Fruit fly (Drosophila melanogaster) whole organism, embryonic: Measurements from ENCODE around the gene CG17264.

Experiments
- ATbp ChIP-seq: fragments of 200-800 bp; sonication (Bioruptor generic); optimal IDR thresholded peaks from 2 replicates; lab custom pipeline; 2017; ENCODE audit warnings: missing biosample characterization, mild to moderate bottlenecking, missing genetic modification characterization, missing genetic modification reagents
- Antp ChIP-seq: fragments of 200-800 bp; sonication (Bioruptor generic); optimal IDR thresholded peaks from 3 replicates; lab custom pipeline; 2016; ENCODE audit warnings: missing biosample characterization, missing genetic modification characterization
- Bgb ChIP-seq: fragments of 200-800 bp; sonication (Bioruptor generic); IDR thresholded peaks from 2 replicates; pipeline ENCODE4 v1.3.6; 2022; ENCODE audit warnings: missing biosample characterization, missing genetic modification characterization; ENCODE audit not compliant: partially characterized antibody
- Bteb2 ChIP-seq: fragments of 200-800 bp; sonication (Bioruptor generic); optimal IDR thresholded peaks from 2 replicates; lab custom pipeline; 2016; ENCODE audit warnings: missing biosample characterization, missing genetic modification characterization
- C15 ChIP-seq: fragments of 200-800 bp; sonication (Bioruptor generic); IDR thresholded peaks from 3 replicates; pipeline ENCODE4 v1.3.6; 2022; ENCODE audit warnings: missing biosample characterization, missing genetic modification characterization
- CG11723 ChIP-seq: fragments of 200-800 bp; sonication (Bioruptor generic); optimal IDR thresholded peaks from 2 replicates; lab custom pipeline; 2017; ENCODE audit warnings: missing biosample characterization, mild to moderate bottlenecking, missing genetic modification characterization
- CG12391 ChIP-seq: fragments of 200-800 bp; sonication (Bioruptor generic); optimal IDR thresholded peaks from 3 replicates; lab custom pipeline; 2018; ENCODE audit warnings: missing biosample characterization, mild to moderate bottlenecking, missing genetic modification characterization, moderate library complexity
- CG12744 ChIP-seq: fragments of 200-800 bp; sonication (Bioruptor generic); optimal IDR thresholded peaks from 2 replicates; lab custom pipeline; 2016; ENCODE audit warnings: missing biosample characterization, missing genetic modification characterization
- CG14050 ChIP-seq: fragments of 200-800 bp; sonication (Bioruptor generic); IDR thresholded peaks from 3 replicates; pipeline ENCODE4 v1.3.6; 2022; ENCODE audit warnings: missing biosample characterization, missing genetic modification characterization
- CG1529 ChIP-seq: fragments of 200-800 bp; sonication (Bioruptor generic); optimal IDR thresholded peaks from 3 replicates; lab custom pipeline; 2018; ENCODE audit warnings: missing biosample characterization, missing genetic modification characterization
- CG1602 ChIP-seq: fragments of 200-800 bp; sonication (Bioruptor generic); optimal IDR thresholded peaks from 3 replicates; lab custom pipeline; 2016; ENCODE audit warnings: missing biosample characterization, missing genetic modification characterization
- CG17359 ChIP-seq: fragments of 200-800 bp; sonication (Bioruptor generic); optimal IDR thresholded peaks from 3 replicates; lab custom pipeline; 2018; ENCODE audit warnings: missing biosample characterization, mild to moderate bottlenecking, missing genetic modification characterization, moderate library complexity
- CG17568 ChIP-seq: fragments of 200-800 bp; sonication (Bioruptor generic); optimal IDR thresholded peaks from 2 replicates; lab custom pipeline; 2018; ENCODE audit warnings: missing biosample characterization, mild to moderate bottlenecking, missing genetic modification characterization, moderate library complexity
- CG1792 ChIP-seq: fragments of 200-800 bp; sonication (Bioruptor generic); optimal IDR thresholded peaks from 2 replicates; lab custom pipeline; 2016; ENCODE audit warnings: missing biosample characterization, missing genetic modification characterization
- CG1832 ChIP-seq: fragments of 200-800 bp; sonication (Bioruptor generic); optimal IDR thresholded peaks from 2 replicates; lab custom pipeline; 2017; ENCODE audit warnings: missing biosample characterization, mild to moderate bottlenecking, missing genetic modification characterization, inconsistent platforms
- CG2116 ChIP-seq: fragments of 200-800 bp; sonication (Bioruptor generic); optimal IDR thresholded peaks from 3 replicates; lab custom pipeline; 2018; ENCODE audit warnings: missing biosample characterization, mild to moderate bottlenecking, missing genetic modification characterization
- CG2120 ChIP-seq: fragments of 200-800 bp; sonication (Bioruptor generic); optimal IDR thresholded peaks from 3 replicates; lab custom pipeline; 2016; ENCODE audit warnings: missing biosample characterization, missing genetic modification characterization
- CG2712 ChIP-seq: fragments of 200-800 bp; optimal IDR thresholded peaks from 3 replicates; lab custom pipeline; 2019; ENCODE audit warnings: missing biosample characterization, mild to moderate bottlenecking, missing genetic modification characterization, moderate library complexity
- CG32772 ChIP-seq: fragments of 200-800 bp; sonication (Bioruptor generic); IDR thresholded peaks from 2 replicates; pipeline ENCODE4 v1.3.6; 2022; ENCODE audit warnings: missing biosample characterization, missing genetic modification characterization
- CG3995 ChIP-seq: fragments of 200-800 bp; sonication (Bioruptor generic); optimal IDR thresholded peaks from 3 replicates; lab custom pipeline; 2016; ENCODE audit warnings: missing biosample characterization, missing genetic modification characterization
- CG6689 ChIP-seq: fragments of 200-800 bp; sonication (Bioruptor generic); IDR thresholded peaks from 2 replicates; pipeline ENCODE4 v1.3.6; 2022; ENCODE audit warnings: missing biosample characterization, missing genetic modification characterization
- CG7372 ChIP-seq: fragments of 200-800 bp; sonication (Bioruptor generic); IDR thresholded peaks from 2 replicates; pipeline ENCODE4 v1.3.6; 2022; ENCODE audit warnings: missing biosample characterization, missing genetic modification characterization
- CG7963 ChIP-seq: fragments of 200-800 bp; sonication (Bioruptor generic); IDR thresholded peaks from 3 replicates; pipeline ENCODE4 v1.3.6; 2022; ENCODE audit warnings: missing biosample characterization, missing genetic modification characterization; ENCODE audit not compliant: partially characterized antibody
- CG7987 ChIP-seq: fragments of 200-800 bp; sonication (Bioruptor generic); optimal IDR thresholded peaks from 2 replicates; lab custom pipeline; 2018; ENCODE audit warnings: missing biosample characterization, mild to moderate bottlenecking, missing genetic modification characterization, moderate library complexity
- CG8765 ChIP-seq: fragments of 200-800 bp; sonication (Bioruptor generic); IDR thresholded peaks from 2 replicates; pipeline ENCODE4 v1.3.6; 2022; ENCODE audit warnings: missing biosample characterization, missing genetic modification characterization
- Dad ChIP-seq: fragments of 200-800 bp; sonication (Bioruptor generic); optimal IDR thresholded peaks from 3 replicates; lab custom pipeline; 2016; ENCODE audit warnings: missing biosample characterization, missing genetic modification characterization
- Dp ChIP-seq: fragments of 200-800 bp; sonication (Bioruptor generic); optimal IDR thresholded peaks from 2 replicates; lab custom pipeline; 2018; ENCODE audit warnings: missing biosample characterization, mild to moderate bottlenecking, missing genetic modification characterization, moderate library complexity
- Eip74EF ChIP-seq, 2 experiments: fragments of 200-800 bp in 1 of 2; fragments of >200 bp in 1 of 2; sonication (Bioruptor generic) in 1 of 2; optimal IDR thresholded peaks; 2 replicates each; lab custom pipeline; 2017 to 2019; ENCODE audit warnings: missing biosample characterization in 2 of 2, missing genetic modification characterization in 2 of 2, mild to moderate bottlenecking in 1 of 2, moderate library complexity in 1 of 2
- Gug ChIP-seq: fragments of 200-800 bp; sonication (Bioruptor generic); IDR thresholded peaks from 4 replicates; pipeline ENCODE4 v1.3.6; 2022; ENCODE audit warnings: missing biosample characterization, missing genetic modification characterization
- Hr3 ChIP-seq: fragments of 200-800 bp; sonication (Bioruptor generic); optimal IDR thresholded peaks from 3 replicates; lab custom pipeline; 2016; ENCODE audit warnings: missing biosample characterization, missing genetic modification characterization
- Hsf ChIP-seq: fragments of 200-800 bp; sonication (Bioruptor generic); optimal IDR thresholded peaks from 3 replicates; lab custom pipeline; 2016; ENCODE audit warnings: missing biosample characterization, missing genetic modification characterization
- Mrtf ChIP-seq: fragments of 200-800 bp; sonication (Bioruptor generic); IDR thresholded peaks from 3 replicates; pipeline ENCODE4 v1.3.6; 2022; ENCODE audit warnings: missing biosample characterization, missing genetic modification characterization
- Optix ChIP-seq: fragments of 200-800 bp; sonication (Bioruptor generic); IDR thresholded peaks from 3 replicates; pipeline ENCODE4 v1.3.6; 2022; ENCODE audit warnings: missing biosample characterization, missing genetic modification characterization
- Side ChIP-seq: fragments of 200-800 bp; sonication (Bioruptor generic); optimal IDR thresholded peaks from 2 replicates; lab custom pipeline; 2016; ENCODE audit warnings: missing biosample characterization, missing genetic modification characterization
- Trl ChIP-seq, 3 experiments: fragments of >200 bp in 2 of 3; fragments of 200-800 bp in 1 of 3; sonication (Bioruptor generic) in 1 of 3; optimal IDR thresholded peaks; 2 replicates in 1 of 3; 3 replicates in 2 of 3; lab custom pipeline; 2016 to 2017; ENCODE audit warnings: missing biosample characterization in 1 of 3, missing genetic modification characterization in 1 of 3
- Xrp1 ChIP-seq: fragments of 200-800 bp; sonication (Bioruptor generic); IDR thresholded peaks from 2 replicates; pipeline ENCODE4 v1.3.6; 2022; ENCODE audit warnings: missing biosample characterization, missing genetic modification characterization
- bbx ChIP-seq: fragments of 200-800 bp; sonication (Bioruptor generic); IDR thresholded peaks from 2 replicates; pipeline ENCODE4 v1.3.6; 2022; ENCODE audit warnings: missing biosample characterization, missing genetic modification characterization; ENCODE audit not compliant: partially characterized antibody
- cas ChIP-seq: fragments of 200-800 bp; sonication (Bioruptor generic); IDR thresholded peaks from 2 replicates; pipeline ENCODE4 v1.3.6; 2022; ENCODE audit warnings: missing biosample characterization, missing genetic modification characterization
- crc ChIP-seq: fragments of 200-800 bp; sonication (Bioruptor generic); optimal IDR thresholded peaks from 2 replicates; lab custom pipeline; 2016; ENCODE audit warnings: missing biosample characterization, missing genetic modification characterization
- dmrt99B ChIP-seq: fragments of 200-800 bp; sonication (Bioruptor generic); optimal IDR thresholded peaks from 2 replicates; lab custom pipeline; 2018; ENCODE audit warnings: missing biosample characterization, mild to moderate bottlenecking, missing genetic modification characterization, moderate library complexity
- fd3F ChIP-seq: fragments of 200-800 bp; sonication (Bioruptor generic); optimal IDR thresholded peaks from 2 replicates; lab custom pipeline; 2018; ENCODE audit warnings: missing biosample characterization, mild to moderate bottlenecking, missing genetic modification characterization, moderate library complexity
- gsb-n ChIP-seq: fragments of 200-800 bp; sonication (Bioruptor generic); optimal IDR thresholded peaks from 3 replicates; lab custom pipeline; 2018; ENCODE audit warnings: missing biosample characterization, mild to moderate bottlenecking, missing genetic modification characterization
- kni ChIP-seq: fragments of 200-800 bp; sonication (Bioruptor generic); optimal IDR thresholded peaks from 3 replicates; lab custom pipeline; 2017; ENCODE audit warnings: mild to moderate bottlenecking, missing biosample characterization, missing genetic modification reagents, missing genetic modification characterization
- psq ChIP-seq: fragments of 200-800 bp; sonication (Bioruptor generic); optimal IDR thresholded peaks from 2 replicates; lab custom pipeline; 2017; ENCODE audit warnings: missing biosample characterization, missing genetic modification characterization
- rib ChIP-seq: fragments of 200-800 bp; sonication (Bioruptor generic); IDR thresholded peaks from 2 replicates; pipeline ENCODE4 v1.3.6; 2022; ENCODE audit warnings: missing biosample characterization, missing genetic modification characterization
- slp2 ChIP-seq: fragments of 200-800 bp; sonication (Bioruptor generic); optimal IDR thresholded peaks from 2 replicates; lab custom pipeline; 2016; ENCODE audit warnings: missing biosample characterization, missing genetic modification characterization
- twi ChIP-seq: fragments of 200-800 bp; optimal IDR thresholded peaks from 2 replicates; lab custom pipeline; 2019; ENCODE audit warnings: missing biosample characterization, mild to moderate bottlenecking, missing genetic modification characterization, moderate library complexity
- wor ChIP-seq: fragments of 200-800 bp; sonication (Bioruptor generic); IDR thresholded peaks from 2 replicates; pipeline ENCODE4 v1.3.6; 2022; ENCODE audit warnings: missing biosample characterization, missing genetic modification characterization
- zen2 ChIP-seq: fragments of 200-800 bp; sonication (Bioruptor generic); IDR thresholded peaks from 3 replicates; pipeline ENCODE4 v1.3.6; 2022; ENCODE audit warnings: missing biosample characterization, missing genetic modification characterization; ENCODE audit not compliant: partially characterized antibody

The CG17264 gene

DNA sequence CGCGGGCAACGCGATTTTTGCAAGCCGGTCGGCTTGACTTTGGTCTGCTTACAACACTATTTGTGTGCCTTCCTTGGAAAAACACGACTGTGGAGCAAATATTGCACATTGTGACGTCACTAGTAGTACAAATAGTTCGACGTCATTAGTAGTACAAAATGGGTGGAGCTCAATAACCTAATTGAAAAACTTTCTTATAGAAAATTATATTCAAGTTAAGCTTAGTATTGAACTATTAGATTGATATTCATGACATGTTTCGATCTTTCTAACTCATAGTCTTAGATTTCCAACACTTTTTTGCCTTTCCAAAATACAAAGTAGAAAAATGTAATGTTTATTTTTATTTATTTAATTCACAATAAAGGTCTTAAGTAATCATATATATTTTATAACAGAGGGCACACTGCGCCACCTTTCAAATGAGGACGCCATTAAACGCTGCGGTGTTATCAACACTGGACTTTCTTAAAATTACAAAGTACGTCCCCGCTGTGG, 45.8 kb upstream of the CG17264 start, which contains the start of the genes Rrp1 and gammaTub23C (continued):
- no peak for TF ChIP-seq CG7963
- TF ChIP-seq CG32772 (GFP tag; lab: Robert Waterston, UW), result peak; percentile 88
- TF ChIP-seq cas (GFP tag; lab: Robert Waterston, UW), result peak; percentile 60; the same call in 1 of the 2 replicates
- peak; percentile 84 for TF ChIP-seq CG17359 (tag; lab: Kevin White, UChicago)
- peak; percentile 56 for TF ChIP-seq CG1792 (GFP tag; lab: Kevin White, UChicago)
- TF ChIP-seq Dp (GFP tag; lab: Kevin White, UChicago), result peak; percentile 65
- TF ChIP-seq CG7987 (GFP tag; lab: Kevin White, UChicago), result peak; percentile 19
- peak; percentile 94 for TF ChIP-seq Hr3 (GFP tag; lab: Kevin White, UChicago)
- peak; percentile 62 for TF ChIP-seq slp2 (GFP tag; lab: Kevin White, UChicago)
- 0 out of 3 replicates have a peak, but pooled peaks have one; percentile 31 for TF ChIP-seq Optix
- TF ChIP-seq fd3F (GFP tag; lab: Kevin White, UChicago), result peak; percentile 83
- peak; percentile 85 for TF ChIP-seq CG1529 (GFP tag; lab: Kevin White, UChicago)
- TF ChIP-seq wor, result peak; percentile 74
- peak; percentile 94 for TF ChIP-seq CG12391 (tag; lab: Kevin White, UChicago)
- TF ChIP-seq Bgb, result no peak
- peak; percentile 94 for TF ChIP-seq CG2712 (tag; lab: Kevin White, UChicago)
- peak; percentile 94 for TF ChIP-seq CG1602 (GFP tag; lab: Kevin White, UChicago)
- peak; percentile 88 for TF ChIP-seq Gug (GFP tag; lab: Robert Waterston, UW)
- peak; percentile 83 for TF ChIP-seq CG2116 (GFP tag; lab: Kevin White, UChicago)
- TF ChIP-seq CG6689, result peak; percentile 100
- no peak for TF ChIP-seq bbx (GFP tag; lab: Robert Waterston, UW)
- TF ChIP-seq CG1832 (GFP tag; lab: Kevin White, UChicago), result no peak
- TF ChIP-seq CG14050 (GFP tag; lab: Robert Waterston, UW), result peak; percentile 58; the same call in 1 of the 3 replicates
- TF ChIP-seq CG12744, result peak; percentile 48
- TF ChIP-seq gsb-n (tag; lab: Kevin White, UChicago), result peak; percentile 77
- TF ChIP-seq Dad (GFP tag; lab: Kevin White, UChicago), result peak; percentile 72
- peak; percentile 71 for TF ChIP-seq psq
- no peak for TF ChIP-seq zen2 (GFP tag; lab: Robert Waterston, UW)
- no peak for TF ChIP-seq CG17568 (GFP tag; lab: Kevin White, UChicago)
- peak; percentile 90 for TF ChIP-seq Hsf (GFP tag; lab: Kevin White, UChicago)
- TF ChIP-seq kni (GFP tag; lab: Kevin White, UChicago), result peak; percentile 85
- TF ChIP-seq CG8765, result peak; percentile 61; the same call in 1 of the 2 replicates
- no peak for TF ChIP-seq C15 (GFP tag; lab: Robert Waterston, UW)
- TF ChIP-seq Eip74EF (GFP tag; optimal IDR thresholded peaks at IDR 0.05; lab: Kevin White, UChicago), result peak in 1 of 2 experiments; percentile 86
- TF ChIP-seq Mrtf (GFP tag; lab: Robert Waterston, UW), result peak; percentile 70; the same call in 2 of the 3 replicates
- peak; percentile 75 for TF ChIP-seq ATbp (GFP tag; lab: Kevin White, UChicago)
- peak; percentile 85 for TF ChIP-seq CG11723 (GFP tag; lab: Kevin White, UChicago)
- TF ChIP-seq CG7372 (GFP tag; lab: Robert Waterston, UW), result peak; percentile 83
- no peak for TF ChIP-seq crc (GFP tag; lab: Kevin White, UChicago)
- TF ChIP-seq CG2120 (GFP tag; lab: Kevin White, UChicago), result peak; percentile 88
- peak; percentile 67 for TF ChIP-seq Bteb2 (GFP tag; lab: Kevin White, UChicago)
- peak; percentile 63 for TF ChIP-seq Side (GFP tag; lab: Kevin White, UChicago)
- peak; percentile 89 for TF ChIP-seq twi
- TF ChIP-seq Antp (GFP tag; lab: Kevin White, UChicago), result peak; percentile 56
- peak; percentile 88 for TF ChIP-seq Xrp1
- peak; percentile 67 for TF ChIP-seq CG3995 (GFP tag; lab: Kevin White, UChicago)
- TF ChIP-seq dmrt99B (tag; lab: Kevin White, UChicago), result peak; percentile 89
- peak; percentile 67; the same call in 1 of the 2 replicates for TF ChIP-seq rib (GFP tag; lab: Robert Waterston, UW)
- TF ChIP-seq Trl (optimal IDR thresholded peaks at IDR 0.05; lab: Kevin White, UChicago), result peak in 1 of 2 experiments; percentile 3
- peak; percentile 73 for TF ChIP-seq Trl (GFP tag; optimal IDR thresholded peaks at IDR 0.05; lab: Kevin White, UChicago)
